Fruit fly (Drosophila melanogaster): ENCODE measurements around the gene CG3176.
"Not testable (repeated sequence)": the region's sequence is repeated elsewhere in the genome, so short reads cannot be mapped to it uniquely, and the experiment has no call there.

- TF ChIP-seq toe (GFP tag; optimal IDR thresholded peaks at IDR 0.05); kay (GFP tag; ENCODE audit: borderline replicate concordance); CG7101 (tag; optimal IDR thresholded peaks at IDR 0.05); CG14711 (tag; optimal IDR thresholded peaks at IDR 0.05); CG33017 (tag; optimal IDR thresholded peaks at IDR 0.05); Crg-1 (GFP tag; optimal IDR thresholded peaks at IDR 0.05): not testable (repeated sequence)
Measured at dm6 chrX:481642-482041, at the start of gene CG3176.
